Worm (Caenorhabditis elegans): ENCODE results near the gene T27E9.2.

Gene T27E9.2

DNA sequence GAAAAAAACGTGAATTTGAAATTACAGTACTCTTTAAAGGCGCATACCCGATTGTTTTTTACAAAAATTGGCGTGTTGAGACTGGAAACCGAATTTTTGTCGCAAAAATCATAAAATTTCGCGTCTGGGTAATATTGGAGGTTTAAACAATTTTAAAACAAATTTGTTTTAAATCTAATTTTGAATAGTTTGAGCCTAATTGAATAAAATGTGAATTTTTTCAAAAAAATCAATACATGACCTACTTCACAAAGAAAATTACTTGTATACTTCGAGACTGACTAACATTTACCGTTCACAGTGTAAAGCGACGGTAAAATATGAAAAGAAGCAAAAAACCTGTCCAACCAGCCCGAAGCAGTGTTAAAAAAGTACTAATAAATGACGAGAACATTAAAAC is 5.1 kb downstream of the T27E9.2 start (continued):
- no peak for TF ChIP-seq pros-1 (tag; optimal IDR thresholded peaks at IDR 0.05)

DNA sequence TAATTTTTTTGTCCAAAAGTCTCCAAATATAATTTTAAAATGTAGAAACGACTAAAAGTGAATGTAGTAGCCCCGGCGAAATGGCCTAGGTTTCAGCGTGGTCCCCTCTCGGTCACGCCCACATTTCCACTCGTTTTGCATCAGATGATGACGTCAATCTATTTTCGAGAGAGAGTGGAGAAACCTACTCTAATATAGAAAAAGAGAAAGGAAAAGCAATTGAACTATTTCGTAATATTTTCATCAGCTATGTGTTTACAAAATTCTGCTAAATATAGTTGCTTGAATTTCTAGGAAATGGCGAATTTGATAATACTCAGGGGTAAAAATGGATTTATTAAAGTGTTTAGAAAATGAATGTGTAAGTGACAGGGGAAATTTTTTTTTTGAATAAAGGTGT is 6.6 kb downstream of the T27E9.2 start:
- TF ChIP-seq ceh-48 (tag; optimal IDR thresholded peaks at IDR 0.05) (no peak), ceh-31 (tag; optimal IDR thresholded peaks at IDR 0.05) (no peak), fkh-6 (tag; optimal IDR thresholded peaks at IDR 0.05) (no peak), K02D7.2 (tag; optimal IDR thresholded peaks at IDR 0.05) (no peak), unc-42 (tag; optimal IDR thresholded peaks at IDR 0.05) (peak; percentile 15), madf-2 (tag; optimal IDR thresholded peaks at IDR 0.05) (no peak)

DNA sequence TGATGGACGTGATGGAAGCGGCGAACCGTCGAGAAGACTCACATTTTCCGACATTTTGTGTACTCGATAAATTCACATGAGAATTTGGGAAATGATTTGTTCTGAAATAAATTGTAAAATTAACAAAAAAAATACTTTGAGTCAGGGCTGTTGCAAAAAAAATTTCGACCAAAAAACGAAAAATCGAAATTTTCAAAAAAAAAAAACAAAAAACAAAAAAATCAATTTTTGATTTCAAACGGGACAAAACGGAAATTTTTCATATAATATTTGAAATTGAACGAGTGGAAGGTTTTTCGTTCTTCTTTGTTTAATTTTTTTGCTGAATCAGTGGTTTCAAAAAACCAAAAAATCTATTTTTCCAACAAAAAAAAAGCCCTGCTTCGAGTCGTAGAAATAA is 7.2 kb downstream of the T27E9.2 start, which contains the start of gene cua-1:
cua-1 (minus strand) TSS at position 101 of the 400 bp plus-strand sequence.
- no peak for TF ChIP-seq che-1 (tag; optimal IDR thresholded peaks at IDR 0.05)
- TF ChIP-seq nhr-11 (tag; optimal IDR thresholded peaks at IDR 0.05) = no peak
- TF ChIP-seq hlh-6 (tag; optimal IDR thresholded peaks at IDR 0.05) = no peak
- TF ChIP-seq fkh-10 (GFP tag; optimal IDR thresholded peaks at IDR 0.05) = no peak
- no peak for TF ChIP-seq ceh-24 (tag; optimal IDR thresholded peaks at IDR 0.05)
- no peak for TF ChIP-seq ceh-30 (tag; optimal IDR thresholded peaks at IDR 0.05)
- TF ChIP-seq Y22D7AL.16 (tag; optimal IDR thresholded peaks at IDR 0.05) = no peak
- TF ChIP-seq ceh-19 (GFP tag; optimal IDR thresholded peaks at IDR 0.05) = no peak

ce11 chrIII:13452824-13453223 is 9.6 kb downstream of the T27E9.2 start:
- no peak for TF ChIP-seq hlh-8 (tag; optimal IDR thresholded peaks at IDR 0.05)
- TF ChIP-seq ceh-2 (tag; optimal IDR thresholded peaks at IDR 0.05) = no peak

- TF ChIP-seq ceh-31 (tag; optimal IDR thresholded peaks at IDR 0.05) = peak; percentile 66
- TF ChIP-seq hlh-30 (tag; optimal IDR thresholded peaks at IDR 0.05; ENCODE audit: insufficient read depth) = no peak
- peak; percentile 28 for TF ChIP-seq hlh-8 (tag; optimal IDR thresholded peaks at IDR 0.05)
- no peak for TF ChIP-seq ref-2 (tag; optimal IDR thresholded peaks at IDR 0.05)
- TF ChIP-seq tbx-7 (tag; optimal IDR thresholded peaks at IDR 0.05) = peak; percentile 5
- no peak for TF ChIP-seq ahr-1 (tag; optimal IDR thresholded peaks at IDR 0.05)
- no peak for TF ChIP-seq ceh-30 (tag; optimal IDR thresholded peaks at IDR 0.05)
- no peak for TF ChIP-seq fkh-6 (tag; optimal IDR thresholded peaks at IDR 0.05)
- TF ChIP-seq ets-4 (tag; optimal IDR thresholded peaks at IDR 0.05) = peak; percentile 62
- peak; percentile 25 for TF ChIP-seq ceh-2 (tag; optimal IDR thresholded peaks at IDR 0.05)
- TF ChIP-seq ceh-9 (tag; optimal IDR thresholded peaks at IDR 0.05) = no peak
- no peak for TF ChIP-seq rnt-1 (tag; optimal IDR thresholded peaks at IDR 0.05)
- TF ChIP-seq C08G9.2 (tag; optimal IDR thresholded peaks at IDR 0.05) = peak; percentile 70
- TF ChIP-seq ceh-24 (tag; optimal IDR thresholded peaks at IDR 0.05) = no peak
- no peak for TF ChIP-seq ttx-3 (tag; optimal IDR thresholded peaks at IDR 0.05)
- TF ChIP-seq nfya-1 (tag; optimal IDR thresholded peaks at IDR 0.05) = no peak
- no peak for TF ChIP-seq ceh-18 (tag; optimal IDR thresholded peaks at IDR 0.05)
- no peak for TF ChIP-seq pha-4 (tag; optimal IDR thresholded peaks at IDR 0.05)
These were observed 23.0 kb downstream of the T27E9.2 start, which contains the start of gene ciao-2B for ce11 chrIII:13439415-13439814. TSS of gene ciao-2B (minus strand) at chrIII:13439544.

ce11 chrIII:13436843-13437242 is 25.5 kb downstream of the T27E9.2 start, which contains the start of gene F45G2.9:
TSS of gene F45G2.9 (minus strand) at chrIII:13436943.
- TF ChIP-seq ceh-48 (tag; optimal IDR thresholded peaks at IDR 0.05) (no peak), ama-1 (optimal IDR thresholded peaks at IDR 0.05) (no peak), ttx-3 (tag; optimal IDR thresholded peaks at IDR 0.05) (no peak), ceh-9 (tag; optimal IDR thresholded peaks at IDR 0.05) (no peak), mec-3 (tag; optimal IDR thresholded peaks at IDR 0.05; ENCODE audit: borderline replicate concordance) (no peak), unc-55 (GFP tag; optimal IDR thresholded peaks at IDR 0.05) (no peak), hlh-15 (tag; optimal IDR thresholded peaks at IDR 0.05) (no peak), ref-2 (tag; optimal IDR thresholded peaks at IDR 0.05) (no peak), C08G9.2 (tag; optimal IDR thresholded peaks at IDR 0.05) (no peak), pha-4 (tag; optimal IDR thresholded peaks at IDR 0.05) (no peak), fkh-6 (tag; optimal IDR thresholded peaks at IDR 0.05) (no peak), ceh-18 (tag; optimal IDR thresholded peaks at IDR 0.05) (no peak), fkh-10 (GFP tag; optimal IDR thresholded peaks at IDR 0.05) (no peak)

Measured in whole organism, late embryonic.